Worm (Caenorhabditis elegans) whole organism, L4 larva: ENCODE results near the gene dnpp-1.

Experiments used
- D1046.2 ChIP-seq: fragments of 200-800 bp; sonication (Bioruptor generic); IDR thresholded peaks from 2 replicates; pipeline ENCODE4 v1.3.6; 2022; ENCODE audit warnings: missing genetic modification characterization, missing compliant biosample characterization
- F26F4.8 ChIP-seq: fragments of 200-800 bp; sonication (Bioruptor generic); conservative IDR thresholded peaks from 2 replicates; pipeline ENCODE4 v1.3.6; 2022; ENCODE audit warnings: missing genetic modification characterization, missing compliant biosample characterization
- F37D6.2 ChIP-seq: sonication (generic microtip); optimal IDR thresholded peaks from 2 replicates; lab custom pipeline; 2016; ENCODE audit warnings: mild to moderate bottlenecking, missing genetic modification characterization, missing compliant biosample characterization
- F49E8.2 ChIP-seq: sonication (generic microtip); optimal IDR thresholded peaks from 2 replicates; lab custom pipeline; 2016; ENCODE audit warnings: missing compliant biosample characterization, mild to moderate bottlenecking, missing genetic modification characterization, borderline replicate concordance
- T20F7.1 ChIP-seq: fragments of 200-800 bp; sonication (Bioruptor generic); optimal IDR thresholded peaks from 2 replicates; lab custom pipeline; 2018; ENCODE audit warnings: mild to moderate bottlenecking, missing genetic modification characterization, missing compliant biosample characterization
- Y105C5A.15 ChIP-seq: fragments of 200-800 bp; sonication (Bioruptor generic); IDR thresholded peaks from 2 replicates; pipeline ENCODE4 v1.3.6; 2022; ENCODE audit warnings: missing genetic modification characterization, missing compliant biosample characterization
- Y5F2A.4 ChIP-seq: fragments of 200-800 bp; sonication (Bioruptor generic); optimal IDR thresholded peaks from 2 replicates; lab custom pipeline; 2018; ENCODE audit warnings: mild to moderate bottlenecking, missing genetic modification characterization, missing compliant biosample characterization
- ZK337.2 ChIP-seq: fragments of 200-800 bp; sonication (Bioruptor generic); IDR thresholded peaks from 2 replicates; pipeline ENCODE4 v1.3.6; 2022; ENCODE audit warnings: missing genetic modification reagents, missing genetic modification characterization, missing compliant biosample characterization
- ZK546.5 ChIP-seq, 2 experiments: sonication (generic microtip); optimal IDR thresholded peaks; 2 replicates each; lab custom pipeline; 2017; ENCODE audit warnings: missing biosample characterization in 2 of 2, missing genetic modification characterization in 2 of 2
- arid-1 ChIP-seq: fragments of 200-800 bp; sonication (Bioruptor generic); conservative IDR thresholded peaks from 2 replicates; pipeline ENCODE4 v1.3.6; 2022; ENCODE audit warnings: missing genetic modification reagents, missing genetic modification characterization, missing compliant biosample characterization
- ceh-20 ChIP-seq: fragments of 200-800 bp; sonication (Bioruptor generic); IDR thresholded peaks from 2 replicates; pipeline ENCODE4 v1.3.6; 2022; ENCODE audit warnings: missing genetic modification reagents, missing genetic modification characterization, missing compliant biosample characterization
- ceh-32 ChIP-seq: sonication (generic microtip); optimal IDR thresholded peaks from 2 replicates; lab custom pipeline; 2016; ENCODE audit warnings: mild to moderate bottlenecking, missing genetic modification characterization, missing compliant biosample characterization; ENCODE audit not compliant: poor library complexity
- ceh-44 ChIP-seq: fragments of 200-800 bp; sonication (Bioruptor generic); IDR thresholded peaks from 2 replicates; pipeline ENCODE4 v1.3.6; 2022; ENCODE audit warnings: missing genetic modification reagents, missing genetic modification characterization, missing compliant biosample characterization
- ceh-82 ChIP-seq: sonication (generic microtip); optimal IDR thresholded peaks from 2 replicates; lab custom pipeline; 2017; ENCODE audit warnings: missing biosample characterization, missing genetic modification characterization
- ces-1 ChIP-seq: fragments of 150-350 bp; sonication (generic microtip); optimal IDR thresholded peaks from 4 replicates; lab custom pipeline; 2014; ENCODE audit warnings: missing biosample characterization, missing genetic modification reagents, missing genetic modification characterization
- cey-2 ChIP-seq: sonication (generic microtip); optimal IDR thresholded peaks from 3 replicates; lab custom pipeline; 2017; ENCODE audit warnings: missing genetic modification characterization, mild to moderate bottlenecking, missing compliant biosample characterization, antibody characterized with exemption, borderline replicate concordance; ENCODE audit not compliant: insufficient read depth
- ctbp-1 ChIP-seq: fragments of 200-800 bp; sonication (Bioruptor generic); IDR thresholded peaks from 2 replicates; pipeline ENCODE4 v1.3.6; 2022; ENCODE audit warnings: missing genetic modification reagents, missing genetic modification characterization, missing compliant biosample characterization
- daf-12 ChIP-seq: fragments of 150-350 bp; optimal IDR thresholded peaks from 2 replicates; lab custom pipeline; 2014; ENCODE audit warnings: missing biosample characterization, missing genetic modification reagents, missing genetic modification characterization
- daf-16 ChIP-seq, 3 experiments: sonication (generic microtip); optimal IDR thresholded peaks; 2 replicates each; lab custom pipeline; 2016 to 2017; ENCODE audit warnings: missing genetic modification characterization in 3 of 3, missing genetic modification reagents in 3 of 3, mild to moderate bottlenecking in 2 of 3, missing compliant biosample characterization in 2 of 3, missing biosample characterization in 1 of 3, moderate library complexity in 1 of 3
- daf-19 ChIP-seq: fragments of 200-800 bp; sonication (Bioruptor generic); conservative IDR thresholded peaks from 2 replicates; pipeline ENCODE4 v1.3.6; 2022; ENCODE audit warnings: missing genetic modification characterization, missing compliant biosample characterization
- daf-8 ChIP-seq: fragments of 200-800 bp; sonication (Bioruptor generic); IDR thresholded peaks from 2 replicates; pipeline ENCODE4 v1.3.6; 2022; ENCODE audit warnings: missing genetic modification characterization, missing compliant biosample characterization
- dmd-6 ChIP-seq: fragments of 200-800 bp; sonication (Bioruptor generic); IDR thresholded peaks from 2 replicates; pipeline ENCODE4 v1.3.6; 2022; ENCODE audit warnings: missing genetic modification reagents, missing genetic modification characterization, missing compliant biosample characterization
- dve-1 ChIP-seq: sonication (generic microtip); optimal IDR thresholded peaks from 2 replicates; lab custom pipeline; 2017; ENCODE audit warnings: antibody characterized with exemption, mild to moderate bottlenecking, missing genetic modification characterization, missing compliant biosample characterization; ENCODE audit not compliant: insufficient read depth
- egl-27 ChIP-seq: sonication (generic microtip); optimal IDR thresholded peaks from 3 replicates; lab custom pipeline; 2017; ENCODE audit warnings: missing biosample characterization, missing genetic modification reagents, missing genetic modification characterization
- fos-1 ChIP-seq: fragments of 150-350 bp; optimal IDR thresholded peaks from 2 replicates; lab custom pipeline; 2014; ENCODE audit warnings: missing biosample characterization, missing genetic modification characterization
- gei-8 ChIP-seq: fragments of 200-800 bp; sonication (Bioruptor generic); optimal IDR thresholded peaks from 2 replicates; lab custom pipeline; 2018; ENCODE audit warnings: mild to moderate bottlenecking, missing genetic modification characterization, missing compliant biosample characterization
- hif-1 ChIP-seq, 2 experiments: sonication (generic microtip); optimal IDR thresholded peaks; 2 replicates each; lab custom pipeline; 2016 to 2017; ENCODE audit warnings: missing compliant biosample characterization in 2 of 2, missing genetic modification characterization in 2 of 2, missing genetic modification reagents in 2 of 2, missing genotype in 2 of 2, mild to moderate bottlenecking in 1 of 2
- lim-7 ChIP-seq: fragments of 200-800 bp; sonication (Bioruptor generic); IDR thresholded peaks from 2 replicates; pipeline ENCODE4 v1.3.6; 2022; ENCODE audit warnings: missing genetic modification characterization, missing compliant biosample characterization
- lin-13 ChIP-seq: fragments of 150-350 bp; optimal IDR thresholded peaks from 2 replicates; lab custom pipeline; 2014; ENCODE audit warnings: missing biosample characterization, missing genetic modification reagents, missing genetic modification characterization
- lin-29 ChIP-seq: fragments of 200-800 bp; sonication (Bioruptor generic); IDR thresholded peaks from 2 replicates; pipeline ENCODE4 v1.3.6; 2022; ENCODE audit warnings: missing genetic modification reagents, missing genetic modification characterization, missing compliant biosample characterization
- lin-38 ChIP-seq: fragments of 200-800 bp; sonication (Bioruptor generic); IDR thresholded peaks from 2 replicates; pipeline ENCODE4 v1.3.6; 2022; ENCODE audit warnings: missing genetic modification reagents, missing genetic modification characterization, missing compliant biosample characterization
- lsy-2 ChIP-seq, 2 experiments: fragments of 150-350 bp in 1 of 2; sonication (generic microtip) in 1 of 2; optimal IDR thresholded peaks; 2 replicates each; lab custom pipeline; 2014 to 2017; ENCODE audit warnings: missing biosample characterization in 2 of 2, missing genetic modification characterization in 2 of 2
- mep-1 ChIP-seq: fragments of 150-350 bp; sonication (generic microtip); optimal IDR thresholded peaks from 3 replicates; lab custom pipeline; 2014; ENCODE audit warnings: missing biosample characterization, missing genetic modification characterization
- mxl-2 ChIP-seq: fragments of 200-800 bp; sonication (Bioruptor generic); conservative IDR thresholded peaks from 2 replicates; pipeline ENCODE4 v1.3.6; 2022; ENCODE audit warnings: missing genetic modification reagents, missing genetic modification characterization, missing compliant biosample characterization
- nhr-10 ChIP-seq: fragments of 150-350 bp; optimal IDR thresholded peaks from 2 replicates; lab custom pipeline; 2014; ENCODE audit warnings: missing biosample characterization, missing genetic modification characterization
- nhr-102 ChIP-seq: sonication (generic microtip); optimal IDR thresholded peaks from 2 replicates; lab custom pipeline; 2016; ENCODE audit warnings: mild to moderate bottlenecking, missing genetic modification characterization, moderate library complexity, missing compliant biosample characterization
- nhr-11 ChIP-seq: fragments of 150-350 bp; optimal IDR thresholded peaks from 2 replicates; lab custom pipeline; 2014; ENCODE audit warnings: missing biosample characterization, missing genetic modification characterization
- nhr-237 ChIP-seq: sonication (generic microtip); optimal IDR thresholded peaks from 2 replicates; lab custom pipeline; 2017; ENCODE audit warnings: missing biosample characterization, missing genetic modification characterization
- nhr-25 ChIP-seq: sonication (generic microtip); optimal IDR thresholded peaks from 2 replicates; lab custom pipeline; 2017; ENCODE audit warnings: missing genetic modification characterization, mild to moderate bottlenecking, missing compliant biosample characterization, antibody characterized with exemption, moderate library complexity, borderline replicate concordance; ENCODE audit not compliant: insufficient read depth
- rbr-2 ChIP-seq: sonication (generic microtip); optimal IDR thresholded peaks from 2 replicates; lab custom pipeline; 2016; ENCODE audit warnings: missing genotype, missing genetic modification characterization, missing compliant biosample characterization
- sdz-12 ChIP-seq: fragments of 200-800 bp; sonication (Bioruptor generic); optimal IDR thresholded peaks from 2 replicates; lab custom pipeline; 2018; ENCODE audit warnings: mild to moderate bottlenecking, missing genetic modification characterization, missing compliant biosample characterization
- set-16 ChIP-seq: fragments of 200-800 bp; sonication (Bioruptor generic); IDR thresholded peaks from 2 replicates; pipeline ENCODE4 v1.3.6; 2022; ENCODE audit warnings: missing genetic modification reagents, missing genetic modification characterization, missing compliant biosample characterization
- skn-1 ChIP-seq: fragments of 150-350 bp; optimal IDR thresholded peaks from 2 replicates; lab custom pipeline; 2014; ENCODE audit warnings: missing biosample characterization, missing genetic modification characterization
- snpc-1.2 ChIP-seq: fragments of 200-800 bp; sonication (Bioruptor generic); IDR thresholded peaks from 2 replicates; pipeline ENCODE4 v1.3.6; 2022; ENCODE audit warnings: missing genetic modification reagents, missing genetic modification characterization, missing compliant biosample characterization
- tag-97 ChIP-seq: fragments of 200-800 bp; sonication (Bioruptor generic); IDR thresholded peaks from 2 replicates; pipeline ENCODE4 v1.3.6; 2022; ENCODE audit warnings: missing genetic modification characterization, missing compliant biosample characterization
- unc-62 ChIP-seq, 3 experiments: fragments of 150-350 bp in 1 of 3; sonication (generic microtip); optimal IDR thresholded peaks in 2 of 3; peaks in 1 of 3; 1 replicate in 1 of 3; 2 replicates in 2 of 3; lab custom pipeline; 2014 to 2017; ENCODE audit warnings: missing biosample characterization in 3 of 3, missing genetic modification characterization in 3 of 3, missing genetic modification reagents in 3 of 3, missing genotype in 1 of 3
- vab-7 ChIP-seq: fragments of 200-800 bp; sonication (Bioruptor generic); IDR thresholded peaks from 2 replicates; pipeline ENCODE4 v1.3.6; 2022; ENCODE audit warnings: missing genetic modification reagents, missing genetic modification characterization, missing compliant biosample characterization
- zag-1 ChIP-seq: fragments of 150-350 bp; optimal IDR thresholded peaks from 2 replicates; lab custom pipeline; 2014; ENCODE audit warnings: missing biosample characterization, missing genetic modification characterization
- zfp-3 ChIP-seq: fragments of 200-800 bp; sonication (Bioruptor generic); conservative IDR thresholded peaks from 2 replicates; pipeline ENCODE4 v1.3.6; 2022; ENCODE audit warnings: missing genetic modification reagents, missing genetic modification characterization, missing compliant biosample characterization

dnpp-1 gene

ce11 chrIII:5876140-5876675 lies 12.6 kb upstream of the dnpp-1 start, which contains the start of gene aldo-2 (continued):
- TF ChIP-seq lin-29 (GFP tag; lab: Robert Waterston, UW) (no peak), F49E8.2 (tag; lab: Kevin White, UChicago) (no peak), tag-97 (no peak), dmd-6 (GFP tag; lab: Robert Waterston, UW) (peak; percentile 13; the same call in 1 of the 2 replicates), zfp-3 (GFP tag; lab: Robert Waterston, UW) (no peak), hif-1 (tag; optimal IDR thresholded peaks at IDR 0.05; lab: Kevin White, UChicago) (peak in 1 of 2 experiments; percentile 56), daf-12 (tag; lab: Kevin White, UChicago) (no peak), ceh-44 (no peak), sdz-12 (GFP tag; lab: Kevin White, UChicago) (no peak), nhr-237 (tag; lab: Kevin White, UChicago) (no peak), nhr-10 (tag; lab: Kevin White, UChicago) (no peak), gei-8 (GFP tag; lab: Kevin White, UChicago) (no peak), daf-16 (GFP tag; optimal IDR thresholded peaks at IDR 0.05; lab: Kevin White, UChicago) (no peak), daf-16 (tag; optimal IDR thresholded peaks at IDR 0.05; lab: Kevin White, UChicago) (no peak), zag-1 (no peak), ZK546.5 (tag; optimal IDR thresholded peaks at IDR 0.05; lab: Kevin White, UChicago) (no peak), arid-1 (no peak), nhr-102 (tag; lab: Kevin White, UChicago) (no peak), nhr-11 (tag; lab: Kevin White, UChicago) (no peak), ces-1 (no peak), ctbp-1 (GFP tag; lab: Robert Waterston, UW) (no peak), Y5F2A.4 (GFP tag; lab: Kevin White, UChicago) (no peak), cey-2 (no peak), daf-8 (GFP tag; lab: Robert Waterston, UW) (no peak), skn-1 (tag; lab: Kevin White, UChicago) (no peak), lim-7 (GFP tag; lab: Robert Waterston, UW) (0 out of 2 replicates have a peak, but pooled peaks have one; percentile 27), daf-19 (GFP tag; lab: Robert Waterston, UW) (no peak), fos-1 (tag; lab: Kevin White, UChicago) (no peak), mep-1 (peak; percentile 46), F26F4.8 (GFP tag; lab: Robert Waterston, UW) (no peak), nhr-25 (tag; lab: Kevin White, UChicago) (no peak), vab-7 (GFP tag; lab: Robert Waterston, UW) (no peak), ceh-20 (no peak), dve-1 (tag; lab: Kevin White, UChicago) (peak; percentile 12), ceh-32 (tag; lab: Kevin White, UChicago) (no peak), Y105C5A.15 (GFP tag; lab: Robert Waterston, UW) (no peak), lin-13 (peak; percentile 32), mxl-2 (no peak), lin-38 (GFP tag; lab: Robert Waterston, UW) (peak; percentile 76), lsy-2 (tag; optimal IDR thresholded peaks at IDR 0.05; lab: Kevin White, UChicago) (no peak), rbr-2 (tag; lab: Kevin White, UChicago) (no peak), D1046.2 (GFP tag; lab: Robert Waterston, UW) (no peak), ZK337.2 (GFP tag; lab: Robert Waterston, UW) (0 out of 2 replicates have a peak, but pooled peaks have one; percentile 19), set-16 (no peak), unc-62 (GFP tag; optimal IDR thresholded peaks at IDR 0.05 in 1 of 2; lab: Kevin White, UChicago) (peak in 1 of 2 experiments; percentile 96), unc-62 (tag; optimal IDR thresholded peaks at IDR 0.05; lab: Kevin White, UChicago) (no peak), egl-27 (tag; lab: Kevin White, UChicago) (no peak), T20F7.1 (no peak), snpc-1.2 (GFP tag; lab: Robert Waterston, UW) (no peak), ceh-82 (tag; lab: Kevin White, UChicago) (no peak), F37D6.2 (no peak)
